Worm (Caenorhabditis elegans) whole organism, early embryonic: ENCODE data around the gene cyp-33C12.

Experiments used
- B0310.2 ChIP-seq: sonication (generic microtip); optimal IDR thresholded peaks from 2 replicates; lab custom pipeline; 2016; ENCODE audit warnings: mild to moderate bottlenecking, missing genetic modification characterization, missing compliant biosample characterization
- ama-1 ChIP-seq: fragments of 150-350 bp; optimal IDR thresholded peaks from 2 replicates; lab custom pipeline; 2014
- ceh-13 ChIP-seq: fragments of 200-800 bp; sonication (Bioruptor generic); optimal IDR thresholded peaks from 2 replicates; lab custom pipeline; 2018; ENCODE audit warnings: mild to moderate bottlenecking, missing genetic modification characterization, missing compliant biosample characterization
- ceh-36 ChIP-seq: sonication (generic microtip); optimal IDR thresholded peaks from 2 replicates; lab custom pipeline; 2016; ENCODE audit warnings: missing genetic modification characterization, inconsistent platforms, missing compliant biosample characterization
- ets-7 ChIP-seq: sonication (generic microtip); optimal IDR thresholded peaks from 2 replicates; lab custom pipeline; 2016; ENCODE audit warnings: missing genotype, missing genetic modification characterization, missing compliant biosample characterization
- flt-1 ChIP-seq: fragments of 200-800 bp; sonication (Bioruptor generic); IDR thresholded peaks from 2 replicates; pipeline ENCODE4 v1.3.6; 2022; ENCODE audit warnings: missing genetic modification characterization, missing compliant biosample characterization
- sea-1 ChIP-seq: fragments of 200-800 bp; sonication (Bioruptor generic); conservative IDR thresholded peaks from 2 replicates; pipeline ENCODE4 v1.3.6; 2022; ENCODE audit warnings: missing genetic modification characterization, missing compliant biosample characterization
- tbx-11 ChIP-seq: fragments of 200-800 bp; sonication (Bioruptor generic); IDR thresholded peaks from 2 replicates; pipeline ENCODE4 v1.3.6; 2022; ENCODE audit warnings: missing genetic modification characterization, missing compliant biosample characterization
- tbx-37 ChIP-seq: fragments of 200-800 bp; sonication (Bioruptor generic); conservative IDR thresholded peaks from 2 replicates; pipeline ENCODE4 v1.3.6; 2022; ENCODE audit warnings: missing genetic modification reagents, missing genetic modification characterization, missing compliant biosample characterization
- tra-4 ChIP-seq: sonication (generic microtip); optimal IDR thresholded peaks from 2 replicates; lab custom pipeline; 2017; ENCODE audit warnings: missing genetic modification characterization, missing compliant biosample characterization

DNA sequence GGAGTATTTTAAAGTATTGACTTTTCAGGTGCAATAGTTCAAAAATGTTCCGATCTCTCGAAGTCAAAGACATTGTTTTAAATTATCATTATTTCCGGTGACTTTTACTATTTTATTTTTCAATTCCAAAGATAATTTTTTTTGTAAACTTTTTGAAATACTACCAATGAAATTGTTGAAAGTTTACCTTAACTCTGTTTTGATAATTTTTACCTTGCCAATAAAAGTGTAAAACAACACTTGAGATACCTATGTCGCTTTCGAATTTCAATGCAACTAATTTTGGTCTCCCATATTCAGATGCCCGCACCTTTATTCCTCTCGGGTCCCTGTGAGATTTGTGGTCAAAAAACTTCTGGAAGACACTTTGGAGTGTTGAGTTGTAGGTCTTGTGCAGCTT, 20.9 kb upstream of the cyp-33C12 start, which contains the start of gene nhr-103:
- TF ChIP-seq ama-1 (lab: Kevin White, UChicago) (no peak), tbx-37 (GFP tag; lab: Robert Waterston, UW) (no peak), tra-4 (tag; lab: Kevin White, UChicago) (no peak), flt-1 (GFP tag; lab: Robert Waterston, UW) (no peak), ceh-36 (no peak), ceh-13 (GFP tag; lab: Kevin White, UChicago) (no peak), ets-7 (tag; lab: Kevin White, UChicago) (no peak), sea-1 (GFP tag; lab: Robert Waterston, UW) (no peak), tbx-11 (GFP tag; lab: Robert Waterston, UW) (no peak), B0310.2 (no peak)
